Worm (Caenorhabditis elegans) whole organism, late embryonic: ENCODE data around the gene F17C8.3.

Experiments used
- ceh-6 ChIP-seq: fragments of 200-800 bp; sonication (Bioruptor generic); optimal IDR thresholded peaks from 2 replicates; lab custom pipeline; 2018; ENCODE audit warnings: mild to moderate bottlenecking, missing genetic modification characterization, missing compliant biosample characterization
- hlh-15 ChIP-seq: sonication (generic microtip); optimal IDR thresholded peaks from 2 replicates; lab custom pipeline; 2016; ENCODE audit warnings: missing genetic modification characterization, missing compliant biosample characterization

ce11 chrIII:4762846-4763245, 31.1 kb downstream of the F17C8.3 start:
- TF ChIP-seq hlh-15 (tag; lab: Kevin White, UChicago): no peak
- no peak for TF ChIP-seq ceh-6 (GFP tag; lab: Kevin White, UChicago)
